Fruit fly (Drosophila melanogaster): ENCODE results near the gene indra.

Gene indra

dm6 chr3L:1349942-1350923 lies 8.0 kb upstream of the indra start (continued):
- peak in 2 of 3 experiments; percentile 2 to 4 for TF ChIP-seq lola (GFP tag; optimal IDR thresholded peaks at IDR 0.05)
- no peak for TF ChIP-seq Abd-B (GFP tag; optimal IDR thresholded peaks at IDR 0.05)
- TF ChIP-seq bsh (GFP tag; optimal IDR thresholded peaks at IDR 0.05), result peak in 1 of 2 experiments; percentile 21
- 0 out of 2 replicates have a peak, but pooled peaks have one; percentile 13 for TF ChIP-seq sob (GFP tag; IDR thresholded peaks at IDR 0.05)
- peak; percentile 35 for TF ChIP-seq pum (GFP tag; optimal IDR thresholded peaks at IDR 0.05)
- peak; percentile 38 for TF ChIP-seq HmgD (GFP tag; optimal IDR thresholded peaks at IDR 0.05)
- no peak for TF ChIP-seq grn (GFP tag; optimal IDR thresholded peaks at IDR 0.05)
- TF ChIP-seq CG15696 (tag; optimal IDR thresholded peaks at IDR 0.05), result no peak
- TF ChIP-seq Gug (GFP tag; IDR thresholded peaks at IDR 0.05), result no peak; the same call in 3 of the 4 replicates
- TF ChIP-seq klu (GFP tag; IDR thresholded peaks at IDR 0.05), result no peak
- peak; percentile 40 for TF ChIP-seq jumu (GFP tag; optimal IDR thresholded peaks at IDR 0.05)
- TF ChIP-seq mam (GFP tag; optimal IDR thresholded peaks at IDR 0.05), result peak; percentile 44
- TF ChIP-seq ewg (GFP tag; optimal IDR thresholded peaks at IDR 0.05), result peak; percentile 55
- TF ChIP-seq tx (GFP tag; optimal IDR thresholded peaks at IDR 0.05), result peak; percentile 34
- TF ChIP-seq CkIIα-i1 (GFP tag; IDR thresholded peaks at IDR 0.05), result no peak
- peak; percentile 39; the same call in 1 of the 2 replicates for TF ChIP-seq CG7372 (GFP tag; IDR thresholded peaks at IDR 0.05)
- TF ChIP-seq CG15479 (GFP tag; optimal IDR thresholded peaks at IDR 0.05), result peak; percentile 45
- no peak for TF ChIP-seq Drgx (GFP tag; IDR thresholded peaks at IDR 0.05)
- TF ChIP-seq ap (GFP tag; IDR thresholded peaks at IDR 0.05), result no peak
- peak; percentile 34 for TF ChIP-seq CG32532 (GFP tag; IDR thresholded peaks at IDR 0.05)
- peak; percentile 11 for TF ChIP-seq Nf-YB (GFP tag; optimal IDR thresholded peaks at IDR 0.05)
- TF ChIP-seq seq (GFP tag; IDR thresholded peaks at IDR 0.05), result no peak
- peak; percentile 35 for TF ChIP-seq maf-S (GFP tag; optimal IDR thresholded peaks at IDR 0.05)
- TF ChIP-seq corto (GFP tag; optimal IDR thresholded peaks at IDR 0.05), result peak; percentile 42
- TF ChIP-seq dysf (GFP tag; IDR thresholded peaks at IDR 0.05), result 0 out of 3 replicates have a peak, but pooled peaks have one; percentile 5
- TF ChIP-seq zfh2 (GFP tag; optimal IDR thresholded peaks at IDR 0.05), result peak; percentile 38
- TF ChIP-seq CG7839 (tag; optimal IDR thresholded peaks at IDR 0.05), result peak; percentile 42
- TF ChIP-seq CG8281 (tag; optimal IDR thresholded peaks at IDR 0.05), result no peak
- TF ChIP-seq Side (GFP tag; optimal IDR thresholded peaks at IDR 0.05), result peak; percentile 9
- TF ChIP-seq sim (GFP tag; IDR thresholded peaks at IDR 0.05), result no peak
- TF ChIP-seq sc (optimal IDR thresholded peaks at IDR 0.05), result no peak
- no peak for TF ChIP-seq sc (GFP tag; optimal IDR thresholded peaks at IDR 0.05)
- TF ChIP-seq Bteb2 (GFP tag; optimal IDR thresholded peaks at IDR 0.05), result peak; percentile 7
- peak; percentile 59 for TF ChIP-seq gfzf (GFP tag; optimal IDR thresholded peaks at IDR 0.05)
- TF ChIP-seq CG7271 (tag; optimal IDR thresholded peaks at IDR 0.05), result no peak
- peak; percentile 38 for TF ChIP-seq CG15269 (tag; optimal IDR thresholded peaks at IDR 0.05)
- peak; percentile 38 for TF ChIP-seq HLH54F (GFP tag; optimal IDR thresholded peaks at IDR 0.05)
- TF ChIP-seq zfh1 (GFP tag; IDR thresholded peaks at IDR 0.05), result no peak
- TF ChIP-seq caup (GFP tag; optimal IDR thresholded peaks at IDR 0.05; ENCODE audit: severe bottlenecking), result peak; percentile 11
- TF ChIP-seq CG9817 (tag; optimal IDR thresholded peaks at IDR 0.05), result peak; percentile 19
- TF ChIP-seq CG3281 (GFP tag; optimal IDR thresholded peaks at IDR 0.05), result peak; percentile 4
- TF ChIP-seq chinmo (GFP tag; IDR thresholded peaks at IDR 0.05; ENCODE audit: partially characterized antibody), result peak; percentile 96
- TF ChIP-seq Camta (GFP tag; optimal IDR thresholded peaks at IDR 0.05), result peak; percentile 38
- TF ChIP-seq Xbp1 (GFP tag; optimal IDR thresholded peaks at IDR 0.05), result peak; percentile 46
- TF ChIP-seq Bdp1 (GFP tag; optimal IDR thresholded peaks at IDR 0.05), result peak; percentile 36
- no peak for TF ChIP-seq wor (GFP tag; IDR thresholded peaks at IDR 0.05)
- TF ChIP-seq lilli (GFP tag; optimal IDR thresholded peaks at IDR 0.05), result peak; percentile 54
- TF ChIP-seq CG12942 (GFP tag; optimal IDR thresholded peaks at IDR 0.05), result peak; percentile 2

Measured in whole organism, embryonic.